Worm (Caenorhabditis elegans): ENCODE measurements around the gene F20D6.6.
A peak's percentile ranks its signal among the peaks of the same experiment; 100 is the strongest.

The F20D6.6 gene

DNA sequence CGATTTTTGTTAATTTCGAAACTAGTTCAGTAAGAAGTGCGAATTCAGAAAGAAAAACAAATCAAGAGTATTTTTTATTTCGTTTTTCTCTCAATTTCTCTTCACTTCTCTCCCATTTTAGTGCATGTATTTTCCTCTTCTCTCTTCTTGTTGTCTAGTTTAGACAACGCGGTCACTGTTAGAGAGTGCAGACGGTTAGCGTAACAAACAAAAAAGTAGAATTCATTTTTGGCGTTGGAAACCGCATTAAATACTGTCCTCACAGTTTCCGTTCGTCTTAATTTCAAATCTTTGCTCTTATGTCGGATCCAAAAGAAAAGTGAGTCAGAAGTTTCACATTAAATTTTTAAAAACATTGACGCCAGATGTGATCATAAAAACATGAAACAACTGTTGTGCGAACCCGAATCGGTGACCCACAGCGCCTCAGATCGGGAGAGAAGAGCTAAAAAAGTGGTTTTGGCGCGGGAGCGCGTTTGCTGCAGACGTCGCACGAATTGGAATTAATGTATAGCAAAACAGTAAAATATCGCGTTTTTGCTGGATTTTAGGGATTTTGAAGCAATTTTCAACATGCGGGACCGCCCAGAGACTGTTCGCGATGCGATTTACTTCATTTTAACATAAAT, 19.3 kb downstream of the F20D6.6 start, which contains the start of gene srp-7 (continued):
- TF ChIP-seq lin-35 (GFP tag; optimal IDR thresholded peaks at IDR 0.05) (no peak), zip-4 (GFP tag; optimal IDR thresholded peaks at IDR 0.05) (no peak), unc-86 (tag; optimal IDR thresholded peaks at IDR 0.05) (no peak), ets-5 (GFP tag; IDR thresholded peaks at IDR 0.05) (no peak), unc-62 (GFP tag; optimal IDR thresholded peaks at IDR 0.05) (no peak), nhr-77 (tag; optimal IDR thresholded peaks at IDR 0.05) (no peak), ztf-11 (tag; optimal IDR thresholded peaks at IDR 0.05) (no peak), fkh-4 (tag; optimal IDR thresholded peaks at IDR 0.05; ENCODE audit: borderline replicate concordance) (no peak), isw-1 (GFP tag; IDR thresholded peaks at IDR 0.05) (peak; percentile 12; the same call in 1 of the 2 replicates), unc-130 (tag; optimal IDR thresholded peaks at IDR 0.05) (no peak), efl-1 (optimal IDR thresholded peaks at IDR 0.05) (no peak), efl-1 (GFP tag; optimal IDR thresholded peaks at IDR 0.05 in 1 of 2) (no peak), unc-98 (GFP tag; IDR thresholded peaks at IDR 0.05) (peak; percentile 42; the same call in 1 of the 2 replicates), C16A3.4 (tag; optimal IDR thresholded peaks at IDR 0.05) (no peak), rnt-1 (tag; optimal IDR thresholded peaks at IDR 0.05) (peak; percentile 58), mep-1 (tag; optimal IDR thresholded peaks at IDR 0.05) (peak; percentile 34), jun-1 (tag; optimal IDR thresholded peaks at IDR 0.05) (no peak), vab-15 (tag; optimal IDR thresholded peaks at IDR 0.05) (no peak), nhr-90 (tag; optimal IDR thresholded peaks at IDR 0.05; ENCODE audit: poor library complexity) (no peak), nhr-237 (tag; optimal IDR thresholded peaks at IDR 0.05) (no peak), nhr-76 (tag; optimal IDR thresholded peaks at IDR 0.05) (no peak), C34B4.2 (tag; optimal IDR thresholded peaks at IDR 0.05) (no peak), C04F5.9 (tag; optimal IDR thresholded peaks at IDR 0.05) (no peak), ztf-4 (tag; optimal IDR thresholded peaks at IDR 0.05) (no peak), xbp-1 (tag; optimal IDR thresholded peaks at IDR 0.05) (no peak), lir-3 (tag; optimal IDR thresholded peaks at IDR 0.05; ENCODE audit: poor library complexity) (no peak), mdl-1 (tag; optimal IDR thresholded peaks at IDR 0.05) (no peak), skn-1 (tag; optimal IDR thresholded peaks at IDR 0.05) (no peak), lin-15B (tag; optimal IDR thresholded peaks at IDR 0.05) (no peak), hpl-2 (GFP tag; optimal IDR thresholded peaks at IDR 0.05) (no peak), hlh-17 (GFP tag; optimal IDR thresholded peaks at IDR 0.05; ENCODE audit: borderline replicate concordance) (no peak), blmp-1 (tag; optimal IDR thresholded peaks at IDR 0.05) (peak; percentile 56), sox-4 (tag; optimal IDR thresholded peaks at IDR 0.05) (no peak), dsc-1 (tag; optimal IDR thresholded peaks at IDR 0.05) (no peak), nhr-28 (tag; optimal IDR thresholded peaks at IDR 0.05) (no peak), elt-3 (tag; optimal IDR thresholded peaks at IDR 0.05) (no peak), efl-3 (GFP tag; optimal IDR thresholded peaks at IDR 0.05) (no peak), F16B12.6 (tag; optimal IDR thresholded peaks at IDR 0.05) (no peak), hlh-4 (tag; optimal IDR thresholded peaks at IDR 0.05) (no peak), lin-14 (GFP tag; optimal IDR thresholded peaks at IDR 0.05) (peak; percentile 68), snu-23 (GFP tag; optimal IDR thresholded peaks at IDR 0.05) (peak; percentile 9), Y116A8C.19 (tag; optimal IDR thresholded peaks at IDR 0.05; ENCODE audit: borderline replicate concordance) (no peak), ama-1 (optimal IDR thresholded peaks at IDR 0.05) (no peak), lsy-2 (tag; optimal IDR thresholded peaks at IDR 0.05) (no peak), fkh-8 (tag; optimal IDR thresholded peaks at IDR 0.05) (no peak), pag-3 (tag; optimal IDR thresholded peaks at IDR 0.05; ENCODE audit: borderline replicate concordance, insufficient read depth) (no peak), grh-1 (GFP tag; IDR thresholded peaks at IDR 0.05) (no peak), nhr-12 (tag; optimal IDR thresholded peaks at IDR 0.05) (no peak)

All from whole organism, L1 larva.